Worm (Caenorhabditis elegans) whole organism, L4 larva: ENCODE results near the gene dsb-2.

Source experiments
- D1046.2 ChIP-seq: fragments of 200-800 bp; sonication (Bioruptor generic); IDR thresholded peaks from 2 replicates; pipeline ENCODE4 v1.3.6; 2022; ENCODE audit warnings: missing genetic modification characterization, missing compliant biosample characterization
- F26F4.8 ChIP-seq: fragments of 200-800 bp; sonication (Bioruptor generic); conservative IDR thresholded peaks from 2 replicates; pipeline ENCODE4 v1.3.6; 2022; ENCODE audit warnings: missing genetic modification characterization, missing compliant biosample characterization
- F44E2.7 ChIP-seq: fragments of 200-800 bp; sonication (Bioruptor generic); IDR thresholded peaks from 2 replicates; pipeline ENCODE4 v2.1.2; 2022; ENCODE audit warnings: missing genetic modification characterization, missing compliant biosample characterization
- R02D3.7 ChIP-seq: fragments of 150-350 bp; sonication (generic microtip); optimal IDR thresholded peaks from 3 replicates; lab custom pipeline; 2014; ENCODE audit warnings: missing biosample characterization, missing genetic modification characterization
- T26A8.4 ChIP-seq: fragments of 200-800 bp; sonication (Bioruptor generic); IDR thresholded peaks from 2 replicates; pipeline ENCODE4 v1.3.6; 2022; ENCODE audit warnings: missing genetic modification characterization, missing compliant biosample characterization
- Y105C5A.15 ChIP-seq: fragments of 200-800 bp; sonication (Bioruptor generic); IDR thresholded peaks from 2 replicates; pipeline ENCODE4 v1.3.6; 2022; ENCODE audit warnings: missing genetic modification characterization, missing compliant biosample characterization
- ZK337.2 ChIP-seq: fragments of 200-800 bp; sonication (Bioruptor generic); IDR thresholded peaks from 2 replicates; pipeline ENCODE4 v1.3.6; 2022; ENCODE audit warnings: missing genetic modification reagents, missing genetic modification characterization, missing compliant biosample characterization
- aha-1 ChIP-seq: fragments of 150-350 bp; peaks from one replicate; lab custom pipeline; 2014; ENCODE audit warnings: missing biosample characterization, missing genetic modification characterization
- ama-1 ChIP-seq: fragments of 150-350 bp; optimal IDR thresholded peaks from 2 replicates; lab custom pipeline; 2014; ENCODE audit warnings: inconsistent platforms, mixed read lengths
- arid-1 ChIP-seq: fragments of 200-800 bp; sonication (Bioruptor generic); conservative IDR thresholded peaks from 2 replicates; pipeline ENCODE4 v1.3.6; 2022; ENCODE audit warnings: missing genetic modification reagents, missing genetic modification characterization, missing compliant biosample characterization
- attf-4 ChIP-seq: sonication (generic microtip); optimal IDR thresholded peaks from 3 replicates; lab custom pipeline; 2017; ENCODE audit warnings: missing biosample characterization, missing genetic modification characterization
- ceh-20 ChIP-seq: fragments of 200-800 bp; sonication (Bioruptor generic); IDR thresholded peaks from 2 replicates; pipeline ENCODE4 v1.3.6; 2022; ENCODE audit warnings: missing genetic modification reagents, missing genetic modification characterization, missing compliant biosample characterization
- ceh-32 ChIP-seq: sonication (generic microtip); optimal IDR thresholded peaks from 2 replicates; lab custom pipeline; 2016; ENCODE audit warnings: mild to moderate bottlenecking, missing genetic modification characterization, missing compliant biosample characterization; ENCODE audit not compliant: poor library complexity
- daf-16 ChIP-seq, 3 experiments: sonication (generic microtip); optimal IDR thresholded peaks; 2 replicates each; lab custom pipeline; 2016 to 2017; ENCODE audit warnings: missing genetic modification characterization in 3 of 3, missing genetic modification reagents in 3 of 3, mild to moderate bottlenecking in 2 of 3, missing compliant biosample characterization in 2 of 3, missing biosample characterization in 1 of 3, moderate library complexity in 1 of 3
- daf-8 ChIP-seq: fragments of 200-800 bp; sonication (Bioruptor generic); IDR thresholded peaks from 2 replicates; pipeline ENCODE4 v1.3.6; 2022; ENCODE audit warnings: missing genetic modification characterization, missing compliant biosample characterization
- dmd-9 ChIP-seq: fragments of 200-800 bp; sonication (Bioruptor generic); IDR thresholded peaks from 2 replicates; pipeline ENCODE4 v1.3.6; 2022; ENCODE audit warnings: missing genetic modification reagents, missing genetic modification characterization, missing compliant biosample characterization
- dve-1 ChIP-seq: sonication (generic microtip); optimal IDR thresholded peaks from 2 replicates; lab custom pipeline; 2017; ENCODE audit warnings: antibody characterized with exemption, mild to moderate bottlenecking, missing genetic modification characterization, missing compliant biosample characterization; ENCODE audit not compliant: insufficient read depth
- fkh-10 ChIP-seq: fragments of 150-350 bp; optimal IDR thresholded peaks from 2 replicates; lab custom pipeline; 2014; ENCODE audit warnings: missing biosample characterization, missing genetic modification reagents, missing genetic modification characterization
- fos-1 ChIP-seq: fragments of 150-350 bp; optimal IDR thresholded peaks from 2 replicates; lab custom pipeline; 2014; ENCODE audit warnings: missing biosample characterization, missing genetic modification characterization
- hif-1 ChIP-seq, 2 experiments: sonication (generic microtip); optimal IDR thresholded peaks; 2 replicates each; lab custom pipeline; 2016 to 2017; ENCODE audit warnings: missing compliant biosample characterization in 2 of 2, missing genetic modification characterization in 2 of 2, missing genetic modification reagents in 2 of 2, missing genotype in 2 of 2, mild to moderate bottlenecking in 1 of 2
- hlh-11 ChIP-seq: fragments of 200-800 bp; sonication (Bioruptor generic); optimal IDR thresholded peaks from 2 replicates; lab custom pipeline; 2018; ENCODE audit warnings: mild to moderate bottlenecking, missing genetic modification characterization, missing compliant biosample characterization
- hlh-30 ChIP-seq: sonication (generic microtip); optimal IDR thresholded peaks from 2 replicates; lab custom pipeline; 2017; ENCODE audit warnings: antibody characterized with exemption, mild to moderate bottlenecking, missing genetic modification characterization, missing compliant biosample characterization; ENCODE audit not compliant: insufficient read depth
- jun-1 ChIP-seq: fragments of 150-350 bp; optimal IDR thresholded peaks from 2 replicates; lab custom pipeline; 2014; ENCODE audit warnings: missing biosample characterization, missing genetic modification reagents, missing genetic modification characterization
- lim-7 ChIP-seq: fragments of 200-800 bp; sonication (Bioruptor generic); IDR thresholded peaks from 2 replicates; pipeline ENCODE4 v1.3.6; 2022; ENCODE audit warnings: missing genetic modification characterization, missing compliant biosample characterization
- lin-1 ChIP-seq: fragments of 200-800 bp; sonication (Bioruptor generic); IDR thresholded peaks from 2 replicates; pipeline ENCODE4 v1.3.6; 2022; ENCODE audit warnings: missing genetic modification reagents, missing genetic modification characterization, missing compliant biosample characterization
- lin-13 ChIP-seq: fragments of 150-350 bp; optimal IDR thresholded peaks from 2 replicates; lab custom pipeline; 2014; ENCODE audit warnings: missing biosample characterization, missing genetic modification reagents, missing genetic modification characterization
- lin-38 ChIP-seq: fragments of 200-800 bp; sonication (Bioruptor generic); IDR thresholded peaks from 2 replicates; pipeline ENCODE4 v1.3.6; 2022; ENCODE audit warnings: missing genetic modification reagents, missing genetic modification characterization, missing compliant biosample characterization
- lin-39 ChIP-seq: fragments of 150-350 bp; optimal IDR thresholded peaks from 2 replicates; lab custom pipeline; 2014; ENCODE audit warnings: missing biosample characterization, missing genetic modification reagents, missing genetic modification characterization
- lsy-2 ChIP-seq, 2 experiments: fragments of 150-350 bp in 1 of 2; sonication (generic microtip) in 1 of 2; optimal IDR thresholded peaks; 2 replicates each; lab custom pipeline; 2014 to 2017; ENCODE audit warnings: missing biosample characterization in 2 of 2, missing genetic modification characterization in 2 of 2
- madf-9 ChIP-seq: fragments of 200-800 bp; sonication (Bioruptor generic); conservative IDR thresholded peaks from 2 replicates; pipeline ENCODE4 v1.3.6; 2022; ENCODE audit warnings: missing genetic modification reagents, missing genetic modification characterization, missing compliant biosample characterization
- mdl-1 ChIP-seq, 2 experiments: fragments of 150-350 bp in 1 of 2; sonication (generic microtip) in 1 of 2; optimal IDR thresholded peaks; 2 replicates each; lab custom pipeline; 2014 to 2017; ENCODE audit warnings: missing biosample characterization in 2 of 2, missing genetic modification characterization in 2 of 2
- mdt-29 ChIP-seq: fragments of 200-800 bp; sonication (Bioruptor generic); IDR thresholded peaks from 2 replicates; pipeline ENCODE4 v1.3.6; 2022; ENCODE audit warnings: missing genetic modification reagents, missing genetic modification characterization, missing compliant biosample characterization
- mep-1 ChIP-seq: fragments of 150-350 bp; sonication (generic microtip); optimal IDR thresholded peaks from 3 replicates; lab custom pipeline; 2014; ENCODE audit warnings: missing biosample characterization, missing genetic modification characterization
- mes-2 ChIP-seq: sonication (generic microtip); optimal IDR thresholded peaks from 2 replicates; lab custom pipeline; 2016; ENCODE audit warnings: missing genotype, mild to moderate bottlenecking, missing genetic modification characterization, missing compliant biosample characterization; ENCODE audit not compliant: poor library complexity, severe bottlenecking
- mxl-2 ChIP-seq: fragments of 200-800 bp; sonication (Bioruptor generic); conservative IDR thresholded peaks from 2 replicates; pipeline ENCODE4 v1.3.6; 2022; ENCODE audit warnings: missing genetic modification reagents, missing genetic modification characterization, missing compliant biosample characterization
- nhr-10 ChIP-seq: fragments of 150-350 bp; optimal IDR thresholded peaks from 2 replicates; lab custom pipeline; 2014; ENCODE audit warnings: missing biosample characterization, missing genetic modification characterization
- nhr-28 ChIP-seq: fragments of 150-350 bp; optimal IDR thresholded peaks from 2 replicates; lab custom pipeline; 2014; ENCODE audit warnings: missing biosample characterization, missing genetic modification characterization
- nhr-41 ChIP-seq: fragments of 200-800 bp; sonication (Bioruptor generic); IDR thresholded peaks from 2 replicates; pipeline ENCODE4 v1.3.6; 2022; ENCODE audit warnings: missing genetic modification reagents, missing genetic modification characterization, missing compliant biosample characterization
- nhr-6 ChIP-seq: fragments of 150-350 bp; optimal IDR thresholded peaks from 2 replicates; lab custom pipeline; 2014; ENCODE audit warnings: missing biosample characterization, missing genetic modification characterization
- nhr-77 ChIP-seq: fragments of 150-350 bp; optimal IDR thresholded peaks from 2 replicates; lab custom pipeline; 2014; ENCODE audit warnings: missing biosample characterization, missing genetic modification characterization
- pha-4 ChIP-seq, 2 experiments: fragments of 150-350 bp in 1 of 2; fragments of 200-800 bp in 1 of 2; sonication (Bioruptor generic) in 1 of 2; IDR thresholded peaks in 1 of 2; optimal IDR thresholded peaks in 1 of 2; 2 replicates each; pipeline versions ENCODE4 v1.3.6 to Lab custom; 2014 to 2022; ENCODE audit warnings: missing genetic modification characterization in 2 of 2, missing genetic modification reagents in 2 of 2, missing biosample characterization in 1 of 2, missing compliant biosample characterization in 1 of 2
- pqm-1 ChIP-seq: sonication (generic microtip); optimal IDR thresholded peaks from 2 replicates; lab custom pipeline; 2017; ENCODE audit warnings: missing biosample characterization, missing genetic modification characterization
- rbr-2 ChIP-seq: sonication (generic microtip); optimal IDR thresholded peaks from 2 replicates; lab custom pipeline; 2016; ENCODE audit warnings: missing genotype, missing genetic modification characterization, missing compliant biosample characterization
- saeg-2 ChIP-seq: fragments of 200-800 bp; sonication (Bioruptor generic); IDR thresholded peaks from 2 replicates; pipeline ENCODE4 v1.3.6; 2022; ENCODE audit warnings: missing genetic modification reagents, missing genetic modification characterization, missing compliant biosample characterization
- unc-39 ChIP-seq: sonication (generic microtip); optimal IDR thresholded peaks from 2 replicates; lab custom pipeline; 2017; ENCODE audit warnings: missing biosample characterization, missing genetic modification characterization

dsb-2 gene

ce11 chrII:14399595-14399994, 11.3 kb upstream of the dsb-2 start (continued):
- TF ChIP-seq lin-39 (tag; lab: Kevin White, UChicago): no peak
- peak; percentile 50 for TF ChIP-seq T26A8.4
- TF ChIP-seq lsy-2 (tag; optimal IDR thresholded peaks at IDR 0.05; lab: Kevin White, UChicago): peak; percentile 47 to 94
- peak; percentile 52 for TF ChIP-seq jun-1
- TF ChIP-seq lin-38: peak; percentile 96
- peak; percentile 8 for TF ChIP-seq R02D3.7
- 0 out of 2 replicates have a peak, but pooled peaks have one; percentile 40 for TF ChIP-seq madf-9
- TF ChIP-seq dve-1 (tag; lab: Kevin White, UChicago): peak; percentile 93
- TF ChIP-seq nhr-77 (tag; lab: Kevin White, UChicago): peak; percentile 99

ce11 chrII:14401098-14401497, 9.8 kb upstream of the dsb-2 start:
- no peak for TF ChIP-seq ceh-32 (tag; lab: Kevin White, UChicago)
- TF ChIP-seq ceh-20 (GFP tag; lab: Robert Waterston, UW): no peak
- no peak for TF ChIP-seq dmd-9 (GFP tag; lab: Robert Waterston, UW)
- peak; percentile 36 for TF ChIP-seq ama-1 (lab: Kevin White, UChicago)
- no peak for TF ChIP-seq nhr-6 (tag; lab: Kevin White, UChicago)
- TF ChIP-seq nhr-77 (tag; lab: Kevin White, UChicago): no peak
- TF ChIP-seq mes-2 (tag; lab: Kevin White, UChicago): peak; percentile 69
- no peak for TF ChIP-seq lim-7 (GFP tag; lab: Robert Waterston, UW)
- TF ChIP-seq lin-13: no peak
- no peak for TF ChIP-seq lin-1 (GFP tag; lab: Robert Waterston, UW)
- TF ChIP-seq fkh-10 (GFP tag; lab: Kevin White, UChicago): no peak
- TF ChIP-seq, all 104 proteins: peak for 2

ce11 chrII:14404266-14404665, 6.6 kb upstream of the dsb-2 start:
- TF ChIP-seq Y105C5A.15 (GFP tag; lab: Robert Waterston, UW) (no peak), ZK337.2 (GFP tag; lab: Robert Waterston, UW) (no peak), lin-13 (no peak), fos-1 (tag; lab: Kevin White, UChicago) (no peak), hlh-11 (peak; percentile 26), lsy-2 (tag; optimal IDR thresholded peaks at IDR 0.05; lab: Kevin White, UChicago) (peak in 1 of 2 experiments; percentile 52), mdl-1 (tag; optimal IDR thresholded peaks at IDR 0.05; lab: Kevin White, UChicago) (peak in 1 of 2 experiments; percentile 70), hif-1 (tag; optimal IDR thresholded peaks at IDR 0.05; lab: Kevin White, UChicago) (peak in 1 of 2 experiments; percentile 46), daf-8 (GFP tag; lab: Robert Waterston, UW) (no peak), nhr-10 (tag; lab: Kevin White, UChicago) (no peak), unc-39 (no peak), hlh-30 (peak; percentile 79), dve-1 (tag; lab: Kevin White, UChicago) (peak; percentile 80), D1046.2 (GFP tag; lab: Robert Waterston, UW) (no peak), aha-1 (tag; lab: Kevin White, UChicago) (peak; percentile 98), mxl-2 (GFP tag; lab: Robert Waterston, UW) (no peak), saeg-2 (GFP tag; lab: Robert Waterston, UW) (no peak), attf-4 (tag; lab: Kevin White, UChicago) (no peak), mdt-29 (GFP tag; lab: Robert Waterston, UW) (no peak), madf-9 (no peak), daf-16 (GFP tag; optimal IDR thresholded peaks at IDR 0.05; lab: Kevin White, UChicago) (no peak), daf-16 (tag; optimal IDR thresholded peaks at IDR 0.05; lab: Kevin White, UChicago) (peak; percentile 92), arid-1 (GFP tag; lab: Robert Waterston, UW) (no peak), F44E2.7 (no peak), rbr-2 (tag; lab: Kevin White, UChicago) (no peak), nhr-77 (tag; lab: Kevin White, UChicago) (peak; percentile 80), pqm-1 (tag; lab: Kevin White, UChicago) (peak; percentile 33), mes-2 (tag; lab: Kevin White, UChicago) (peak; percentile 49), nhr-41 (GFP tag; lab: Robert Waterston, UW) (no peak), pha-4 (GFP tag; IDR thresholded peaks at IDR 0.05; lab: Robert Waterston, UW) (peak; percentile 19; the same call in 1 of the 2 replicates), pha-4 (tag; optimal IDR thresholded peaks at IDR 0.05; lab: Kevin White, UChicago) (peak; percentile 74), mep-1 (tag; lab: Kevin White, UChicago) (peak; percentile 63), nhr-6 (tag; lab: Kevin White, UChicago) (peak; percentile 82), lim-7 (GFP tag; lab: Robert Waterston, UW) (no peak), F26F4.8 (GFP tag; lab: Robert Waterston, UW) (no peak), nhr-28 (tag; lab: Kevin White, UChicago) (peak; percentile 6)
